Fruit fly (Drosophila melanogaster): Measurements from ENCODE around the gene ND-13B.

dm6 chr3L:10678545-10679067 lies 15.3 kb downstream of the ND-13B start:
- peak; percentile 87 for TF ChIP-seq Dip3 (GFP tag; optimal IDR thresholded peaks at IDR 0.05)
- peak; percentile 94 for TF ChIP-seq CG3407 (GFP tag; optimal IDR thresholded peaks at IDR 0.05)
- TF ChIP-seq kay (GFP tag; optimal IDR thresholded peaks at IDR 0.05): peak; percentile 82
- no peak for TF ChIP-seq gfzf (GFP tag; optimal IDR thresholded peaks at IDR 0.05)
- TF ChIP-seq CG10543 (GFP tag; optimal IDR thresholded peaks at IDR 0.05): peak; percentile 96
- peak; percentile 71 for TF ChIP-seq ac (GFP tag; optimal IDR thresholded peaks at IDR 0.05)
- peak; percentile 78 for TF ChIP-seq CG12744 (GFP tag; optimal IDR thresholded peaks at IDR 0.05)
- peak; percentile 98 for TF ChIP-seq CG2678 (tag; optimal IDR thresholded peaks at IDR 0.05)
- peak; percentile 94 for TF ChIP-seq CG7372 (GFP tag; IDR thresholded peaks at IDR 0.05)
- TF ChIP-seq slp2 (GFP tag; optimal IDR thresholded peaks at IDR 0.05): peak; percentile 92
- TF ChIP-seq CHES-1-like (GFP tag; optimal IDR thresholded peaks at IDR 0.05): peak; percentile 90
- peak; percentile 91 for TF ChIP-seq sisA (GFP tag; IDR thresholded peaks at IDR 0.05)
- TF ChIP-seq CG34224 (GFP tag; IDR thresholded peaks at IDR 0.05; ENCODE audit: partially characterized antibody): peak; percentile 34; the same call in 1 of the 3 replicates
